Worm (Caenorhabditis elegans): ENCODE data around the gene dgk-1.
A peak's percentile ranks its signal among the peaks of the same experiment; 100 is the strongest.

The dgk-1 gene

DNA sequence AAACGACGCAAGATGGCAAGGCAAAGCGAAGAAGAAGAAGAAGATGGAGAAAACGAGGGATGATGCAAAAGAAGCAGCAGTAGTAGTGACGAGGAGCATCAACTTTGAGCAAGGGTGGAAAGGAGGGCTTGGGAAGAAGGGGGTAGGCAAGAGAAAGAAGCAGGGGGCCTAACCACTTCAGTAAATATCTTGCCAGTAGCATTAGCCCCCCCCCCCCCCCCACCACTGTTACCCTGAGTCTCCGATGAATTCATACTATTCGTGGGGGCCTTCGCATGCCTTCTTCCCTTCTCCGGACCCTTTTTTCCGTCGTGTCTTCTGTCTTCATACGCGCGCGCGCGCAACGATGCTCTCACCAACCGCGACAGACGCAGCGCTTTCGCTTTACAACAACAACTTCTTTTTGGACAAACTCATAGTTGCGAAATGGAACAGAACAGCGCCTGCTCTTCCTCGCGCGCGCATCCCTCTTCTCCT is 30.6 kb upstream of the dgk-1 start (continued):
- TF ChIP-seq rbr-2 (tag; optimal IDR thresholded peaks at IDR 0.05), result peak; percentile 34
- peak; percentile 31 for TF ChIP-seq hlh-11 (tag; optimal IDR thresholded peaks at IDR 0.05)
- peak; percentile 24 for TF ChIP-seq F37D6.2 (tag; optimal IDR thresholded peaks at IDR 0.05)
- no peak for TF ChIP-seq nhr-111 (GFP tag; optimal IDR thresholded peaks at IDR 0.05)
- TF ChIP-seq nhr-102 (tag; optimal IDR thresholded peaks at IDR 0.05), result no peak
- no peak for TF ChIP-seq madf-5 (GFP tag; IDR thresholded peaks at IDR 0.05)
- TF ChIP-seq hmg-1.1 (GFP tag; IDR thresholded peaks at IDR 0.05), result peak; percentile 66
- TF ChIP-seq nhr-28 (tag; optimal IDR thresholded peaks at IDR 0.05), result no peak
- TF ChIP-seq nhr-237 (tag; optimal IDR thresholded peaks at IDR 0.05), result no peak
- no peak for TF ChIP-seq mes-2 (tag; optimal IDR thresholded peaks at IDR 0.05; ENCODE audit: poor library complexity, severe bottlenecking)

DNA sequence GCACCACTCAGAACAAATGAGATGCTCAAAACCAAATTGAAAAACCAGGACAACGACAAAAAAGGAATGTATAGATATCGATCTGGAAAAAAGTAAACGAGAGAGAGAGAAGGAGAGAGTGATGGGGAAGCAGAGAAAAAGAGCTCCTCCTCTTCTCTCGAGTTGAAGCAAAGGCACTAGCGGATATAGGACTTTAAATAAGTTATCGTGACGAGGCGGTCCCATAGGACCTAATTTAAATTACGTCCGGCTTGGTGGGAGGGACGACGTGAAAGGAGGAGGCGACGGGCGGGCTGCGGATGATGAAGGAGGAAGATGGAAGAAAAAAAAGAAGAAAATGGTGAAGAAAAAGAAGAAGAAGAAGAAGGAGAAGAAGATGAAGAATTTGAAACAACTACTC is 27.3 kb upstream of the dgk-1 start:
- TF ChIP-seq hlh-30 (tag; optimal IDR thresholded peaks at IDR 0.05; ENCODE audit: insufficient read depth) (peak; percentile 19), zfp-2 (tag; optimal IDR thresholded peaks at IDR 0.05) (no peak), F10B5.3 (tag; optimal IDR thresholded peaks at IDR 0.05) (no peak), Y48G9A.11 (GFP tag; IDR thresholded peaks at IDR 0.05) (no peak), lin-29 (GFP tag; IDR thresholded peaks at IDR 0.05) (no peak), unc-39 (tag; optimal IDR thresholded peaks at IDR 0.05) (no peak), fkh-10 (GFP tag; optimal IDR thresholded peaks at IDR 0.05) (no peak), nhr-25 (tag; optimal IDR thresholded peaks at IDR 0.05; ENCODE audit: borderline replicate concordance, insufficient read depth) (no peak), T26A8.4 (GFP tag; IDR thresholded peaks at IDR 0.05) (no peak), vab-7 (GFP tag; IDR thresholded peaks at IDR 0.05) (no peak), zip-11 (GFP tag; IDR thresholded peaks at IDR 0.05) (no peak), unc-62 (GFP tag; optimal IDR thresholded peaks at IDR 0.05 in 1 of 2) (no peak), unc-62 (tag; optimal IDR thresholded peaks at IDR 0.05) (no peak), hmg-1.1 (GFP tag; IDR thresholded peaks at IDR 0.05) (no peak), ceh-44 (GFP tag; IDR thresholded peaks at IDR 0.05) (no peak), gei-8 (GFP tag; optimal IDR thresholded peaks at IDR 0.05) (no peak), mdl-1 (tag; optimal IDR thresholded peaks at IDR 0.05) (peak in 1 of 2 experiments; percentile 9), lir-3 (tag; optimal IDR thresholded peaks at IDR 0.05) (no peak), zfp-3 (GFP tag; conservative IDR thresholded peaks at IDR 0.05) (no peak), nhr-237 (tag; optimal IDR thresholded peaks at IDR 0.05) (no peak), ceh-28 (tag; optimal IDR thresholded peaks at IDR 0.05) (no peak), aly-2 (tag; optimal IDR thresholded peaks at IDR 0.05) (no peak), ctbp-1 (GFP tag; IDR thresholded peaks at IDR 0.05) (peak; percentile 67; the same call in 1 of the 2 replicates), aha-1 (tag) (peak; percentile 75), T20F7.1 (GFP tag; optimal IDR thresholded peaks at IDR 0.05) (no peak), egl-27 (tag; optimal IDR thresholded peaks at IDR 0.05) (no peak), ces-1 (GFP tag; optimal IDR thresholded peaks at IDR 0.05) (peak; percentile 61), Y75B8A.6 (GFP tag; IDR thresholded peaks at IDR 0.05) (no peak), lsy-2 (tag; optimal IDR thresholded peaks at IDR 0.05) (peak in 1 of 2 experiments; percentile 6), nhr-41 (GFP tag; IDR thresholded peaks at IDR 0.05) (no peak), ztf-7 (tag; optimal IDR thresholded peaks at IDR 0.05) (no peak), dve-1 (tag; optimal IDR thresholded peaks at IDR 0.05; ENCODE audit: insufficient read depth) (no peak), spr-3 (GFP tag; optimal IDR thresholded peaks at IDR 0.05) (no peak), daf-16 (GFP tag; optimal IDR thresholded peaks at IDR 0.05) (no peak), daf-16 (tag; optimal IDR thresholded peaks at IDR 0.05) (no peak), hlh-11 (tag; optimal IDR thresholded peaks at IDR 0.05) (peak; percentile 2), rbr-2 (tag; optimal IDR thresholded peaks at IDR 0.05) (peak; percentile 51), set-16 (GFP tag; IDR thresholded peaks at IDR 0.05) (peak; percentile 54; the same call in 1 of the 2 replicates), daf-8 (GFP tag; IDR thresholded peaks at IDR 0.05) (no peak), F49E8.2 (tag; optimal IDR thresholded peaks at IDR 0.05; ENCODE audit: borderline replicate concordance) (no peak), Y5F2A.4 (GFP tag; optimal IDR thresholded peaks at IDR 0.05) (no peak), mep-1 (tag; optimal IDR thresholded peaks at IDR 0.05) (peak; percentile 44), duxl-1 (tag; optimal IDR thresholded peaks at IDR 0.05; ENCODE audit: poor library complexity) (no peak)

Data from whole organism, L4 larva.